Worm (Caenorhabditis elegans) whole organism, young adult: Measurements from ENCODE around the gene far-3.

Experiments used
- B0035.1 ChIP-seq: sonication (generic microtip); optimal IDR thresholded peaks from 2 replicates; lab custom pipeline; 2016; ENCODE audit warnings: missing genetic modification characterization, mild to moderate bottlenecking, missing compliant biosample characterization, missing genotype, missing genetic modification reagents
- B0336.3 ChIP-seq: fragments of 200-800 bp; sonication (Bioruptor generic); IDR thresholded peaks from 2 replicates; pipeline ENCODE4 v1.3.6; 2022; ENCODE audit warnings: missing genetic modification characterization, missing compliant biosample characterization
- D2030.7 ChIP-seq: fragments of 200-800 bp; sonication (Bioruptor generic); IDR thresholded peaks from 2 replicates; pipeline ENCODE4 v1.3.6; 2022; ENCODE audit warnings: missing genetic modification reagents, missing genetic modification characterization, missing compliant biosample characterization
- F22D6.2 ChIP-seq: sonication (generic microtip); optimal IDR thresholded peaks from 2 replicates; lab custom pipeline; 2016; ENCODE audit warnings: mild to moderate bottlenecking, missing genetic modification characterization, missing compliant biosample characterization
- F37B4.10 ChIP-seq: fragments of 200-800 bp; sonication (Bioruptor generic); IDR thresholded peaks from 2 replicates; pipeline ENCODE4 v1.3.6; 2022; ENCODE audit warnings: missing genetic modification characterization, missing compliant biosample characterization
- F39B2.1 ChIP-seq: fragments of 200-800 bp; sonication (Bioruptor generic); IDR thresholded peaks from 2 replicates; pipeline ENCODE4 v1.3.6; 2022; ENCODE audit warnings: missing genetic modification reagents, missing genetic modification characterization, missing compliant biosample characterization
- F57A8.1 ChIP-seq: fragments of 200-800 bp; sonication (Bioruptor generic); optimal IDR thresholded peaks from 2 replicates; lab custom pipeline; 2018; ENCODE audit warnings: mild to moderate bottlenecking, missing genetic modification characterization, moderate library complexity, missing compliant biosample characterization
- Y67H2A.10 ChIP-seq: fragments of 200-800 bp; sonication (Bioruptor generic); conservative IDR thresholded peaks from 2 replicates; pipeline ENCODE4 v1.3.6; 2022; ENCODE audit warnings: missing genetic modification reagents, missing genetic modification characterization, missing compliant biosample characterization
- Y95B8A.8 ChIP-seq: fragments of 200-800 bp; sonication (Bioruptor generic); IDR thresholded peaks from 2 replicates; pipeline ENCODE4 v1.3.6; 2022; ENCODE audit warnings: missing genetic modification reagents, missing genetic modification characterization, missing compliant biosample characterization
- ZK185.1 ChIP-seq: sonication (generic microtip); optimal IDR thresholded peaks from 2 replicates; lab custom pipeline; 2016; ENCODE audit warnings: mild to moderate bottlenecking, missing genetic modification characterization, missing compliant biosample characterization; ENCODE audit not compliant: poor library complexity, severe bottlenecking
- aptf-3 ChIP-seq: fragments of 200-800 bp; sonication (Bioruptor generic); IDR thresholded peaks from 2 replicates; pipeline ENCODE4 v1.3.6; 2022; ENCODE audit warnings: missing genetic modification characterization, missing compliant biosample characterization
- attf-5 ChIP-seq: fragments of 200-800 bp; sonication (Bioruptor generic); optimal IDR thresholded peaks from 2 replicates; lab custom pipeline; 2018; ENCODE audit warnings: mild to moderate bottlenecking, missing genetic modification characterization, missing compliant biosample characterization
- bed-2 ChIP-seq: fragments of 200-800 bp; sonication (Bioruptor generic); IDR thresholded peaks from 2 replicates; pipeline ENCODE4 v1.3.6; 2022; ENCODE audit warnings: missing genetic modification reagents, missing genetic modification characterization, missing compliant biosample characterization
- cebp-1 ChIP-seq, 2 experiments: fragments of 200-800 bp in 1 of 2; sonication (Bioruptor generic) in 1 of 2; sonication (generic microtip) in 1 of 2; IDR thresholded peaks in 1 of 2; optimal IDR thresholded peaks in 1 of 2; 2 replicates each; pipeline versions ENCODE4 v1.3.6 to Lab custom; 2017 to 2022; ENCODE audit warnings: missing compliant biosample characterization in 2 of 2, missing genetic modification characterization in 2 of 2, mild to moderate bottlenecking in 1 of 2, missing genetic modification reagents in 1 of 2, moderate library complexity in 1 of 2
- ceh-100 ChIP-seq: fragments of 200-800 bp; sonication (Bioruptor generic); IDR thresholded peaks from 2 replicates; pipeline ENCODE4 v1.3.6; 2022; ENCODE audit warnings: missing genetic modification reagents, missing genetic modification characterization, missing compliant biosample characterization
- ceh-58 ChIP-seq: fragments of 200-800 bp; sonication (Bioruptor generic); IDR thresholded peaks from 2 replicates; pipeline ENCODE4 v1.3.6; 2022; ENCODE audit warnings: missing genetic modification characterization, missing compliant biosample characterization
- ceh-91 ChIP-seq: fragments of 200-800 bp; sonication (Bioruptor generic); IDR thresholded peaks from 2 replicates; pipeline ENCODE4 v1.3.6; 2022; ENCODE audit warnings: missing genetic modification reagents, missing genetic modification characterization, missing compliant biosample characterization
- dox-1 ChIP-seq: fragments of 200-800 bp; sonication (Bioruptor generic); IDR thresholded peaks from 2 replicates; pipeline ENCODE4 v1.3.6; 2022; ENCODE audit warnings: missing genetic modification reagents, missing genetic modification characterization, missing compliant biosample characterization
- dpl-1 ChIP-seq: fragments of 150-350 bp; optimal IDR thresholded peaks from 2 replicates; lab custom pipeline; 2014; ENCODE audit warnings: missing biosample characterization, missing genetic modification reagents, missing genetic modification characterization
- efl-1 ChIP-seq: fragments of 150-350 bp; optimal IDR thresholded peaks from 2 replicates; lab custom pipeline; 2014; ENCODE audit warnings: missing biosample characterization, missing genetic modification reagents, missing genetic modification characterization
- egl-18 ChIP-seq: fragments of 200-800 bp; sonication (Bioruptor generic); IDR thresholded peaks from 2 replicates; pipeline ENCODE4 v1.3.6; 2022; ENCODE audit warnings: missing genetic modification reagents, missing genetic modification characterization, missing compliant biosample characterization
- egrh-3 ChIP-seq: fragments of 200-800 bp; sonication (Bioruptor generic); IDR thresholded peaks from 2 replicates; pipeline ENCODE4 v1.3.6; 2022; ENCODE audit warnings: missing genetic modification reagents, missing genetic modification characterization, missing compliant biosample characterization
- ekl-4 ChIP-seq: fragments of 200-800 bp; sonication (Bioruptor generic); IDR thresholded peaks from 2 replicates; pipeline ENCODE4 v1.3.6; 2022; ENCODE audit warnings: missing genetic modification reagents, missing genetic modification characterization, missing compliant biosample characterization
- hlh-26 ChIP-seq: fragments of 200-800 bp; sonication (Bioruptor generic); conservative IDR thresholded peaks from 2 replicates; pipeline ENCODE4 v1.3.6; 2022; ENCODE audit warnings: missing genetic modification reagents, missing genetic modification characterization, missing compliant biosample characterization
- hmg-1.2 ChIP-seq: fragments of 200-800 bp; sonication (Bioruptor generic); IDR thresholded peaks from 2 replicates; pipeline ENCODE4 v1.3.6; 2022; ENCODE audit warnings: missing genetic modification reagents, missing genetic modification characterization, missing compliant biosample characterization
- hrde-1 ChIP-seq: sonication (generic microtip); optimal IDR thresholded peaks from 2 replicates; lab custom pipeline; 2016; ENCODE audit warnings: missing genetic modification characterization, mild to moderate bottlenecking, missing compliant biosample characterization, moderate library complexity, missing genotype, missing genetic modification reagents, borderline replicate concordance
- lag-1 ChIP-seq: fragments of 200-800 bp; sonication (Bioruptor generic); IDR thresholded peaks from 2 replicates; pipeline ENCODE4 v1.3.6; 2022; ENCODE audit warnings: missing genetic modification reagents, missing genetic modification characterization, missing compliant biosample characterization
- lin-26 ChIP-seq: fragments of 200-800 bp; sonication (Bioruptor generic); IDR thresholded peaks from 2 replicates; pipeline ENCODE4 v1.3.6; 2022; ENCODE audit warnings: missing genetic modification reagents, missing genetic modification characterization, missing compliant biosample characterization
- lin-35 ChIP-seq, 3 experiments: fragments of 150-350 bp in 2 of 3; sonication (generic microtip) in 1 of 3; optimal IDR thresholded peaks; 2 replicates each; lab custom pipeline; 2014 to 2018; ENCODE audit warnings: missing biosample characterization in 3 of 3, missing genetic modification characterization in 3 of 3, missing genetic modification reagents in 3 of 3
- lin-54 ChIP-seq: fragments of 200-800 bp; sonication (Bioruptor generic); optimal IDR thresholded peaks from 2 replicates; lab custom pipeline; 2018; ENCODE audit warnings: mild to moderate bottlenecking, missing genetic modification characterization, missing compliant biosample characterization
- lsl-1 ChIP-seq: fragments of 200-800 bp; sonication (Bioruptor generic); optimal IDR thresholded peaks from 2 replicates; lab custom pipeline; 2018; ENCODE audit warnings: mild to moderate bottlenecking, missing genetic modification characterization, moderate library complexity, missing compliant biosample characterization
- madf-10 ChIP-seq: sonication (generic microtip); optimal IDR thresholded peaks from 2 replicates; lab custom pipeline; 2016; ENCODE audit warnings: mild to moderate bottlenecking, missing genetic modification characterization, missing compliant biosample characterization
- mcd-1 ChIP-seq: fragments of 200-800 bp; sonication (Bioruptor generic); IDR thresholded peaks from 2 replicates; pipeline ENCODE4 v1.3.6; 2022; ENCODE audit warnings: missing genetic modification reagents, missing genetic modification characterization, missing compliant biosample characterization
- nfya-2 ChIP-seq: fragments of 200-800 bp; sonication (Bioruptor generic); IDR thresholded peaks from 2 replicates; pipeline ENCODE4 v1.3.6; 2022; ENCODE audit warnings: missing genetic modification reagents, missing genetic modification characterization, missing compliant biosample characterization
- nhr-80 ChIP-seq: sonication (generic microtip); optimal IDR thresholded peaks from 2 replicates; lab custom pipeline; 2016; ENCODE audit warnings: missing genetic modification characterization, missing compliant biosample characterization
- nhr-90 ChIP-seq: sonication (generic microtip); optimal IDR thresholded peaks from 2 replicates; lab custom pipeline; 2016; ENCODE audit warnings: missing genotype, mild to moderate bottlenecking, missing genetic modification characterization, missing compliant biosample characterization
- sdz-38 ChIP-seq: sonication (generic microtip); optimal IDR thresholded peaks from 2 replicates; lab custom pipeline; 2016; ENCODE audit warnings: missing genotype, missing genetic modification characterization, missing compliant biosample characterization
- sea-2 ChIP-seq: fragments of 200-800 bp; sonication (Bioruptor generic); IDR thresholded peaks from 2 replicates; pipeline ENCODE4 v1.3.6; 2022; ENCODE audit warnings: missing genetic modification characterization, missing compliant biosample characterization
- somi-1 ChIP-seq: fragments of 200-800 bp; sonication (Bioruptor generic); optimal IDR thresholded peaks from 2 replicates; lab custom pipeline; 2018; ENCODE audit warnings: mild to moderate bottlenecking, missing genetic modification characterization, missing compliant biosample characterization
- unc-130 ChIP-seq: sonication (generic microtip); optimal IDR thresholded peaks from 2 replicates; lab custom pipeline; 2016; ENCODE audit warnings: missing genetic modification reagents, missing genetic modification characterization, missing compliant biosample characterization
- xnd-1 ChIP-seq: sonication (generic microtip); optimal IDR thresholded peaks from 2 replicates; lab custom pipeline; 2016; ENCODE audit warnings: missing genotype, missing genetic modification reagents, missing genetic modification characterization, missing compliant biosample characterization
- ztf-25 ChIP-seq: fragments of 200-800 bp; sonication (Bioruptor generic); IDR thresholded peaks from 2 replicates; pipeline ENCODE4 v1.3.6; 2022; ENCODE audit warnings: missing genetic modification reagents, missing genetic modification characterization, missing compliant biosample characterization
- ztf-26 ChIP-seq: sonication (generic microtip); optimal IDR thresholded peaks from 2 replicates; lab custom pipeline; 2017; ENCODE audit warnings: missing genetic modification characterization, missing compliant biosample characterization

The far-3 gene

DNA sequence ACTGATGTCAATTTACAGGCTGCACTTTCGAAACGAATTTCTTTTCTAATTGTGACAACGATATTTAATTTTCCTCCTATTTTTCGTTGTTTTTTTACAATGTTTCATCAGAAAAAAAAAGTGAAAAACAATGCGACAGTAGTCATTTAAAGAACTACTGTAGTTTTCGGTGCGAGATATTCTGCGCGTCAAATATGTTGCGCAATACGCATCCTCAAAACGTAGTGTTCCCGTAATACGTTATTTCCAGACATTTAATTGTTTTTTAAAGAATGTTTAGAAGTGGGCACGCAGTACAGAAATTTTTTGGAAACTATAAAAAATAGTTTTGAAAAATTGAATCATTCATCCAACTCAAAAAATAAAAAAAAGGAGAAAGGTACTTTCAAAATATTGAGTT is 23.3 kb downstream of the far-3 start:
- no peak for TF ChIP-seq B0336.3
- TF ChIP-seq aptf-3 (GFP tag; lab: Robert Waterston, UW) = no peak
- TF ChIP-seq ztf-26 (tag; lab: Kevin White, UChicago) = no peak
- no peak for TF ChIP-seq ceh-58 (GFP tag; lab: Robert Waterston, UW)
- TF ChIP-seq lsl-1 (GFP tag; lab: Kevin White, UChicago) = no peak

DNA sequence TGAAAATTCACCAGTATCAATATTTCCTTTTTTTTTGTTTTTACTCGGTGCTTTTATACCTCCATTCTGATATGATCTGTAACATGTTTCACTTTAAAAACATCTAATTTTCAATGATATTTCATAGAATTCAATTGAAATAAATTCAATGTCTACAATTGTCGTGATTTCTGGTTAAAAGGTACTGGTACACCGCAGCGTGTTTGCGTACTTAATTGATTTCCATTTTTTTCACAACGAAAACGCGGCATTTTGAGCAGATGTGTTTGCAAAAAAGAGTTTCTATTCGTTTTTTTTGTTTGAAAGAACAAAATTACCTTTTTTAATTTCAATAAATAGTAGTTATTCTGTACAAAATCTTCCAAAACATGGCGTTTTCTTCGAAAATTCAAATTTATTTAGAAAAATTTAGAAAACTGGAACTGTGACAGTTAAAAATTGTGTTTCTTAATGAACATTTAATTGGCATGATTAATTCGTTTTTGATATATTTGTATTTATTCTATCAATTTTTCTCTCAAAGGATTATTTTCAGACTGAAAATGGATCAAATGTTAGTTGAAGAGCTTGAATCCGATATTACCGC is 26.7 kb downstream of the far-3 start, which contains the start of gene pnn-1:
TSS of gene pnn-1 (plus strand) at position 536 of the 586 bp plus-strand sequence.
- TF ChIP-seq efl-1 (GFP tag; lab: Kevin White, UChicago) (peak; percentile 32), ztf-26 (tag; lab: Kevin White, UChicago) (no peak), ZK185.1 (tag; lab: Kevin White, UChicago) (no peak), lin-54 (GFP tag; lab: Kevin White, UChicago) (no peak), sea-2 (GFP tag; lab: Robert Waterston, UW) (no peak), ekl-4 (no peak), dpl-1 (GFP tag; lab: Kevin White, UChicago) (peak; percentile 6), xnd-1 (no peak), hmg-1.2 (GFP tag; lab: Robert Waterston, UW) (peak; percentile 26; the same call in 1 of the 2 replicates), dox-1 (GFP tag; lab: Robert Waterston, UW) (no peak), D2030.7 (GFP tag; lab: Robert Waterston, UW) (no peak), nfya-2 (GFP tag; lab: Robert Waterston, UW) (no peak), F39B2.1 (GFP tag; lab: Robert Waterston, UW) (no peak), lin-35 (GFP tag; optimal IDR thresholded peaks at IDR 0.05; lab: Kevin White, UChicago) (peak in 1 of 3 experiments; percentile 63), ztf-25 (GFP tag; lab: Robert Waterston, UW) (no peak), somi-1 (GFP tag; lab: Kevin White, UChicago) (no peak), egrh-3 (no peak), mcd-1 (GFP tag; lab: Robert Waterston, UW) (peak; percentile 42; the same call in 1 of the 2 replicates), Y95B8A.8 (GFP tag; lab: Robert Waterston, UW) (no peak), F22D6.2 (tag; lab: Kevin White, UChicago) (no peak), nhr-90 (no peak), ceh-100 (GFP tag; lab: Robert Waterston, UW) (no peak), egl-18 (GFP tag; lab: Robert Waterston, UW) (no peak)

- TF ChIP-seq B0035.1 (tag; lab: Kevin White, UChicago) = no peak
- TF ChIP-seq lag-1 (GFP tag; lab: Robert Waterston, UW) = no peak
- no peak for TF ChIP-seq cebp-1 (GFP tag; IDR thresholded peaks at IDR 0.05; lab: Robert Waterston, UW)
- no peak for TF ChIP-seq cebp-1 (tag; optimal IDR thresholded peaks at IDR 0.05; lab: Kevin White, UChicago)
- no peak for TF ChIP-seq F37B4.10
- no peak for TF ChIP-seq lin-35 (GFP tag; optimal IDR thresholded peaks at IDR 0.05; lab: Kevin White, UChicago)
- TF ChIP-seq ceh-91 = no peak
- TF ChIP-seq attf-5 (GFP tag; lab: Kevin White, UChicago) = no peak
- no peak for TF ChIP-seq ceh-58 (GFP tag; lab: Robert Waterston, UW)
- TF ChIP-seq Y67H2A.10 (GFP tag; lab: Robert Waterston, UW) = no peak
- TF ChIP-seq F57A8.1 (GFP tag; lab: Kevin White, UChicago) = no peak
- no peak for TF ChIP-seq hlh-26 (GFP tag; lab: Robert Waterston, UW)
- TF ChIP-seq bed-2 (GFP tag; lab: Robert Waterston, UW) = no peak
- TF ChIP-seq unc-130 (GFP tag; lab: Kevin White, UChicago) = no peak
- no peak for TF ChIP-seq nhr-80 (tag; lab: Kevin White, UChicago)
- no peak for TF ChIP-seq sdz-38 (tag; lab: Kevin White, UChicago)
- TF ChIP-seq lin-26 (GFP tag; lab: Robert Waterston, UW) = no peak
- TF ChIP-seq madf-10 (tag; lab: Kevin White, UChicago) = no peak
- TF ChIP-seq hrde-1 = no peak
Measured at ce11 chrV:12968555-12968954, 28.8 kb downstream of the far-3 start, which contains the start of gene lin-46. TSS of gene lin-46 (plus strand) at chrV:12968855.
